Worm (Caenorhabditis elegans): ENCODE results near the gene T28A11.3.

- TF ChIP-seq tbx-2 (tag; optimal IDR thresholded peaks at IDR 0.05): no peak
- TF ChIP-seq elt-2 (tag; optimal IDR thresholded peaks at IDR 0.05): no peak
- no peak for TF ChIP-seq ztf-4 (tag; optimal IDR thresholded peaks at IDR 0.05)
- no peak for TF ChIP-seq nhr-11 (tag; optimal IDR thresholded peaks at IDR 0.05)
- no peak for TF ChIP-seq unc-39 (tag; optimal IDR thresholded peaks at IDR 0.05)
- TF ChIP-seq mdl-1 (tag; optimal IDR thresholded peaks at IDR 0.05): no peak
- no peak for TF ChIP-seq mml-1 (tag; optimal IDR thresholded peaks at IDR 0.05)
- TF ChIP-seq zag-1 (tag; optimal IDR thresholded peaks at IDR 0.05): no peak
- no peak for TF ChIP-seq ceh-82 (tag; optimal IDR thresholded peaks at IDR 0.05)
- TF ChIP-seq egl-27 (tag; optimal IDR thresholded peaks at IDR 0.05): no peak
- TF ChIP-seq nhr-12 (tag; optimal IDR thresholded peaks at IDR 0.05): no peak
Observed at ce11 chrV:3250153-3250552, 25.0 kb upstream of the T28A11.3 start, which contains the start of gene T28A11.13.

Measured in whole organism, L3 larva.